Worm (Caenorhabditis elegans) whole organism, L1 larva: ENCODE data around the gene F20D6.15.
A peak's percentile ranks its signal among the peaks of the same experiment; 100 is the strongest.

ENCODE experiments used
- C16A3.4 ChIP-seq: fragments of 150-350 bp; optimal IDR thresholded peaks from 2 replicates; lab custom pipeline; 2014; ENCODE audit warnings: missing biosample characterization, missing genetic modification characterization
- C34B4.2 ChIP-seq: sonication (generic microtip); optimal IDR thresholded peaks from 2 replicates; lab custom pipeline; 2017; ENCODE audit warnings: mild to moderate bottlenecking, missing genetic modification characterization, missing compliant biosample characterization
- F16B12.6 ChIP-seq: fragments of 150-350 bp; optimal IDR thresholded peaks from 2 replicates; lab custom pipeline; 2014; ENCODE audit warnings: missing biosample characterization, missing genetic modification characterization
- Y116A8C.19 ChIP-seq: sonication (generic microtip); optimal IDR thresholded peaks from 2 replicates; lab custom pipeline; 2016; ENCODE audit warnings: missing compliant biosample characterization, missing genetic modification characterization, borderline replicate concordance
- aly-2 ChIP-seq: fragments of 150-350 bp; optimal IDR thresholded peaks from 2 replicates; lab custom pipeline; 2014; ENCODE audit warnings: missing biosample characterization, missing genetic modification characterization
- ceh-63 ChIP-seq: fragments of 200-800 bp; sonication (Bioruptor generic); optimal IDR thresholded peaks from 2 replicates; lab custom pipeline; 2018; ENCODE audit warnings: mild to moderate bottlenecking, missing genetic modification characterization, missing compliant biosample characterization
- ceh-82 ChIP-seq, 3 experiments: fragments of 150-350 bp in 1 of 3; sonication (generic microtip) in 2 of 3; optimal IDR thresholded peaks; 2 replicates each; lab custom pipeline; 2014 to 2017; ENCODE audit warnings: missing biosample characterization in 3 of 3, missing genetic modification characterization in 3 of 3
- ceh-90 ChIP-seq: sonication (generic microtip); optimal IDR thresholded peaks from 2 replicates; lab custom pipeline; 2016; ENCODE audit warnings: missing genetic modification characterization, missing compliant biosample characterization
- ces-1 ChIP-seq: fragments of 150-350 bp; optimal IDR thresholded peaks from 2 replicates; lab custom pipeline; 2014; ENCODE audit warnings: missing biosample characterization, missing genetic modification reagents, missing genetic modification characterization
- dsc-1 ChIP-seq: sonication (generic microtip); optimal IDR thresholded peaks from 2 replicates; lab custom pipeline; 2016; ENCODE audit warnings: mild to moderate bottlenecking, missing genetic modification characterization, missing compliant biosample characterization
- efl-1 ChIP-seq, 4 experiments: fragments of 150-350 bp; optimal IDR thresholded peaks in 3 of 4; peaks in 1 of 4; 1 replicate in 1 of 4; 2 replicates in 3 of 4; lab custom pipeline; 2014; ENCODE audit warnings: missing biosample characterization in 2 of 4, missing genetic modification characterization in 2 of 4, missing genetic modification reagents in 2 of 4
- efl-3 ChIP-seq: fragments of 200-800 bp; sonication (Bioruptor generic); optimal IDR thresholded peaks from 2 replicates; lab custom pipeline; 2018; ENCODE audit warnings: mild to moderate bottlenecking, missing genetic modification characterization, missing compliant biosample characterization
- egl-13 ChIP-seq: sonication (generic microtip); optimal IDR thresholded peaks from 2 replicates; lab custom pipeline; 2016; ENCODE audit warnings: missing genotype, missing genetic modification reagents, missing genetic modification characterization, missing compliant biosample characterization
- elt-2 ChIP-seq: sonication (generic microtip); optimal IDR thresholded peaks from 2 replicates; lab custom pipeline; 2016; ENCODE audit warnings: missing genetic modification characterization, mild to moderate bottlenecking, inconsistent platforms, missing compliant biosample characterization, missing genetic modification reagents
- elt-3 ChIP-seq, 6 experiments: fragments of 150-350 bp in 1 of 6; sonication (generic microtip); optimal IDR thresholded peaks; 2 replicates each; lab custom pipeline; 2017 to 2018; ENCODE audit warnings: missing biosample characterization in 6 of 6, missing genetic modification characterization in 6 of 6, inconsistent platforms in 1 of 6
- fkh-10 ChIP-seq: sonication (generic microtip); optimal IDR thresholded peaks from 2 replicates; lab custom pipeline; 2017; ENCODE audit warnings: missing biosample characterization, missing genetic modification reagents, missing genetic modification characterization
- fos-1 ChIP-seq: fragments of 150-350 bp; optimal IDR thresholded peaks from 2 replicates; lab custom pipeline; 2014; ENCODE audit warnings: missing biosample characterization, missing genetic modification characterization
- grh-1 ChIP-seq: fragments of 200-800 bp; sonication (Bioruptor generic); IDR thresholded peaks from 2 replicates; pipeline ENCODE4 v1.3.6; 2022; ENCODE audit warnings: missing genetic modification reagents, missing genetic modification characterization, missing compliant biosample characterization
- hlh-4 ChIP-seq: sonication (generic microtip); optimal IDR thresholded peaks from 2 replicates; lab custom pipeline; 2016; ENCODE audit warnings: mild to moderate bottlenecking, missing genetic modification characterization, missing compliant biosample characterization
- hpl-2 ChIP-seq: fragments of 150-350 bp; optimal IDR thresholded peaks from 2 replicates; lab custom pipeline; 2014; ENCODE audit warnings: missing biosample characterization, missing genetic modification reagents, missing genetic modification characterization
- isw-1 ChIP-seq: fragments of 200-800 bp; sonication (Bioruptor generic); IDR thresholded peaks from 2 replicates; pipeline ENCODE4 v1.3.6; 2022; ENCODE audit warnings: missing genetic modification characterization, missing compliant biosample characterization
- jun-1 ChIP-seq: fragments of 150-350 bp; optimal IDR thresholded peaks from 2 replicates; lab custom pipeline; 2014; ENCODE audit warnings: missing biosample characterization, missing genetic modification reagents, missing genetic modification characterization
- lin-13 ChIP-seq: fragments of 150-350 bp; optimal IDR thresholded peaks from 2 replicates; lab custom pipeline; 2014; ENCODE audit warnings: missing biosample characterization, missing genetic modification reagents, missing genetic modification characterization
- lin-15B ChIP-seq: fragments of 150-350 bp; sonication (generic microtip); optimal IDR thresholded peaks from 3 replicates; lab custom pipeline; 2014; ENCODE audit warnings: missing biosample characterization, missing genetic modification characterization
- lin-39 ChIP-seq: fragments of 150-350 bp; optimal IDR thresholded peaks from 2 replicates; lab custom pipeline; 2014; ENCODE audit warnings: missing biosample characterization, missing genetic modification reagents, missing genetic modification characterization
- lir-3 ChIP-seq: sonication (generic microtip); optimal IDR thresholded peaks from 2 replicates; lab custom pipeline; 2016; ENCODE audit warnings: mild to moderate bottlenecking, missing genetic modification characterization, moderate library complexity, missing compliant biosample characterization; ENCODE audit not compliant: poor library complexity
- lsy-2 ChIP-seq, 2 experiments: fragments of 150-350 bp; optimal IDR thresholded peaks; 2 replicates each; lab custom pipeline; 2014; ENCODE audit warnings: missing biosample characterization in 2 of 2, missing genetic modification characterization in 2 of 2
- mab-9 ChIP-seq: fragments of 200-800 bp; sonication (Bioruptor generic); IDR thresholded peaks from 2 replicates; pipeline ENCODE4 v1.3.6; 2022; ENCODE audit warnings: missing genetic modification reagents, missing genetic modification characterization, missing compliant biosample characterization
- mdl-1 ChIP-seq, 2 experiments: fragments of 150-350 bp; optimal IDR thresholded peaks; 2 replicates each; lab custom pipeline; 2014 to 2017; ENCODE audit warnings: missing biosample characterization in 2 of 2, missing genetic modification characterization in 2 of 2, inconsistent platforms in 1 of 2
- mef-2 ChIP-seq: fragments of 150-350 bp; optimal IDR thresholded peaks from 2 replicates; lab custom pipeline; 2014; ENCODE audit warnings: missing biosample characterization, missing genetic modification characterization
- mep-1 ChIP-seq: fragments of 150-350 bp; optimal IDR thresholded peaks from 2 replicates; lab custom pipeline; 2014; ENCODE audit warnings: missing biosample characterization, missing genetic modification characterization
- nhr-19 ChIP-seq: fragments of 200-800 bp; sonication (Bioruptor generic); conservative IDR thresholded peaks from 2 replicates; pipeline ENCODE4 v1.3.6; 2022; ENCODE audit warnings: missing genetic modification characterization, missing compliant biosample characterization
- nhr-20 ChIP-seq: sonication (generic microtip); optimal IDR thresholded peaks from 2 replicates; lab custom pipeline; 2016; ENCODE audit warnings: mild to moderate bottlenecking, missing genetic modification characterization, missing compliant biosample characterization
- nhr-28 ChIP-seq: fragments of 150-350 bp; optimal IDR thresholded peaks from 2 replicates; lab custom pipeline; 2014; ENCODE audit warnings: missing biosample characterization, missing genetic modification characterization
- nhr-71 ChIP-seq: sonication (generic microtip); optimal IDR thresholded peaks from 2 replicates; lab custom pipeline; 2016; ENCODE audit warnings: mild to moderate bottlenecking, missing genetic modification characterization, moderate library complexity, missing compliant biosample characterization
- nhr-76 ChIP-seq: sonication (generic microtip); optimal IDR thresholded peaks from 2 replicates; lab custom pipeline; 2017; ENCODE audit warnings: missing biosample characterization, missing genetic modification characterization
- nhr-77 ChIP-seq: fragments of 150-350 bp; optimal IDR thresholded peaks from 2 replicates; lab custom pipeline; 2014; ENCODE audit warnings: missing biosample characterization, missing genetic modification characterization
- nhr-85 ChIP-seq: sonication (generic microtip); peaks from one replicate; lab custom pipeline; 2016; ENCODE audit warnings: missing genetic modification characterization, inconsistent platforms, missing compliant biosample characterization
- nhr-90 ChIP-seq: sonication (generic microtip); optimal IDR thresholded peaks from 2 replicates; lab custom pipeline; 2016; ENCODE audit warnings: mild to moderate bottlenecking, missing genetic modification characterization, missing compliant biosample characterization; ENCODE audit not compliant: poor library complexity
- pax-3 ChIP-seq: fragments of 200-800 bp; sonication (Bioruptor generic); optimal IDR thresholded peaks from 2 replicates; lab custom pipeline; 2018; ENCODE audit warnings: mild to moderate bottlenecking, missing genetic modification characterization, moderate library complexity, missing compliant biosample characterization
- pqm-1 ChIP-seq: sonication (generic microtip); optimal IDR thresholded peaks from 3 replicates; lab custom pipeline; 2017; ENCODE audit warnings: missing biosample characterization, missing genetic modification characterization
- rnt-1 ChIP-seq: sonication (generic microtip); optimal IDR thresholded peaks from 2 replicates; lab custom pipeline; 2016; ENCODE audit warnings: mild to moderate bottlenecking, missing genetic modification characterization, moderate library complexity, missing compliant biosample characterization
- skn-1 ChIP-seq: fragments of 150-350 bp; optimal IDR thresholded peaks from 2 replicates; lab custom pipeline; 2014; ENCODE audit warnings: missing biosample characterization, missing genetic modification characterization
- snpc-4 ChIP-seq: fragments of 150-350 bp; optimal IDR thresholded peaks from 2 replicates; lab custom pipeline; 2014; ENCODE audit warnings: missing biosample characterization, missing genetic modification characterization
- sox-4 ChIP-seq: sonication (generic microtip); optimal IDR thresholded peaks from 2 replicates; lab custom pipeline; 2016; ENCODE audit warnings: missing genetic modification characterization, missing compliant biosample characterization
- sup-37 ChIP-seq: fragments of 200-800 bp; sonication (Bioruptor generic); optimal IDR thresholded peaks from 2 replicates; lab custom pipeline; 2018; ENCODE audit warnings: mild to moderate bottlenecking, missing genetic modification characterization, missing compliant biosample characterization
- tbx-2 ChIP-seq: sonication (generic microtip); optimal IDR thresholded peaks from 2 replicates; lab custom pipeline; 2016; ENCODE audit warnings: missing genetic modification characterization, missing compliant biosample characterization
- tlp-1 ChIP-seq: fragments of 150-350 bp; optimal IDR thresholded peaks from 2 replicates; lab custom pipeline; 2014; ENCODE audit warnings: missing biosample characterization, missing genetic modification characterization
- unc-30 ChIP-seq: sonication (generic microtip); optimal IDR thresholded peaks from 2 replicates; lab custom pipeline; 2017; ENCODE audit warnings: missing biosample characterization, missing genetic modification characterization
- unc-98 ChIP-seq: fragments of 200-800 bp; sonication (Bioruptor generic); IDR thresholded peaks from 2 replicates; pipeline ENCODE4 v1.3.6; 2022; ENCODE audit warnings: missing genetic modification characterization, missing compliant biosample characterization
- zip-4 ChIP-seq: fragments of 200-800 bp; sonication (Bioruptor generic); optimal IDR thresholded peaks from 2 replicates; lab custom pipeline; 2018; ENCODE audit warnings: mild to moderate bottlenecking, missing genetic modification characterization, moderate library complexity, missing compliant biosample characterization
- ztf-11 ChIP-seq, 2 experiments: sonication (generic microtip); optimal IDR thresholded peaks; 2 replicates each; lab custom pipeline; 2016 to 2017; ENCODE audit warnings: missing genetic modification characterization in 2 of 2, missing biosample characterization in 1 of 2, missing compliant biosample characterization in 1 of 2
- ztf-4 ChIP-seq: fragments of 150-350 bp; optimal IDR thresholded peaks from 2 replicates; lab custom pipeline; 2014; ENCODE audit warnings: missing biosample characterization, missing genetic modification characterization

F20D6.15 gene

ce11 chrV:8228712-8229119 lies 40.4 kb upstream of the F20D6.15 start:
- TF ChIP-seq fkh-10 (GFP tag; lab: Kevin White, UChicago) (no peak), ces-1 (GFP tag; lab: Kevin White, UChicago) (no peak), elt-3 (tag; optimal IDR thresholded peaks at IDR 0.05; lab: Kevin White, UChicago) (peak; percentile 8 to 46 (median 25)), nhr-85 (tag; lab: Kevin White, UChicago) (peak; percentile 91), nhr-20 (tag; lab: Kevin White, UChicago) (peak; percentile 90), nhr-19 (GFP tag; lab: Robert Waterston, UW) (peak; percentile 93), hpl-2 (GFP tag; lab: Kevin White, UChicago) (peak; percentile 36), mef-2 (tag; lab: Kevin White, UChicago) (no peak), ceh-63 (GFP tag; lab: Kevin White, UChicago) (no peak), mep-1 (tag; lab: Kevin White, UChicago) (peak; percentile 79), egl-13 (tag; lab: Kevin White, UChicago) (peak; percentile 54), ceh-90 (tag; lab: Kevin White, UChicago) (no peak), ztf-11 (tag; optimal IDR thresholded peaks at IDR 0.05; lab: Kevin White, UChicago) (peak in 1 of 2 experiments; percentile 63), pqm-1 (no peak), lir-3 (peak; percentile 58), lin-39 (tag; lab: Kevin White, UChicago) (peak; percentile 58), sox-4 (tag; lab: Kevin White, UChicago) (no peak), isw-1 (GFP tag; lab: Robert Waterston, UW) (peak; percentile 34), lsy-2 (tag; optimal IDR thresholded peaks at IDR 0.05; lab: Kevin White, UChicago) (peak; percentile 58 to 78), elt-2 (tag; lab: Kevin White, UChicago) (peak; percentile 88), C34B4.2 (tag; lab: Kevin White, UChicago) (no peak), mdl-1 (tag; optimal IDR thresholded peaks at IDR 0.05; lab: Kevin White, UChicago) (peak in 1 of 2 experiments; percentile 72), unc-30 (no peak), lin-13 (GFP tag; lab: Kevin White, UChicago) (peak; percentile 71), efl-3 (GFP tag; lab: Kevin White, UChicago) (peak; percentile 45), tlp-1 (tag; lab: Kevin White, UChicago) (no peak), skn-1 (peak; percentile 39), rnt-1 (tag; lab: Kevin White, UChicago) (peak; percentile 95), lin-15B (peak; percentile 42), nhr-28 (tag; lab: Kevin White, UChicago) (no peak), unc-98 (peak; percentile 50; the same call in 1 of the 2 replicates), dsc-1 (tag; lab: Kevin White, UChicago) (peak; percentile 89), Y116A8C.19 (tag; lab: Kevin White, UChicago) (no peak), C16A3.4 (peak; percentile 66), F16B12.6 (tag; lab: Kevin White, UChicago) (peak; percentile 22), nhr-71 (tag; lab: Kevin White, UChicago) (peak; percentile 94), fos-1 (tag; lab: Kevin White, UChicago) (peak; percentile 52), nhr-90 (tag; lab: Kevin White, UChicago) (peak; percentile 95), nhr-77 (tag; lab: Kevin White, UChicago) (peak; percentile 84), grh-1 (GFP tag; lab: Robert Waterston, UW) (peak; percentile 86), sup-37 (GFP tag; lab: Kevin White, UChicago) (peak; percentile 69), mab-9 (GFP tag; lab: Robert Waterston, UW) (no peak), zip-4 (GFP tag; lab: Kevin White, UChicago) (peak; percentile 71), snpc-4 (tag; lab: Kevin White, UChicago) (peak; percentile 99), jun-1 (peak; percentile 73), ztf-4 (tag; lab: Kevin White, UChicago) (peak; percentile 60), hlh-4 (tag; lab: Kevin White, UChicago) (no peak), nhr-76 (no peak), ceh-82 (tag; optimal IDR thresholded peaks at IDR 0.05; lab: Kevin White, UChicago) (peak; percentile 75 to 90 (median 85)), pax-3 (peak; percentile 53), aly-2 (peak; percentile 53), efl-1 (optimal IDR thresholded peaks at IDR 0.05; lab: Kevin White, UChicago) (peak; percentile 63 to 77), efl-1 (GFP tag; optimal IDR thresholded peaks at IDR 0.05 in 1 of 2; lab: Kevin White, UChicago) (peak; percentile 57 to 96), tbx-2 (tag; lab: Kevin White, UChicago) (peak; percentile 84)
